Worm (Caenorhabditis elegans) whole organism, young adult: ENCODE measurements around the gene nspf-3.

Experiments
- F52B5.7 ChIP-seq: sonication (generic microtip); optimal IDR thresholded peaks from 2 replicates; lab custom pipeline; 2016; ENCODE audit warnings: mild to moderate bottlenecking, missing genetic modification characterization, missing compliant biosample characterization
- akir-1 ChIP-seq: fragments of 200-800 bp; sonication (Bioruptor generic); optimal IDR thresholded peaks from 2 replicates; lab custom pipeline; 2018; ENCODE audit warnings: mild to moderate bottlenecking, missing genetic modification characterization, moderate library complexity, missing compliant biosample characterization
- aptf-2 ChIP-seq: fragments of 200-800 bp; sonication (Bioruptor generic); conservative IDR thresholded peaks from 2 replicates; pipeline ENCODE4 v1.3.6; 2022; ENCODE audit warnings: missing genetic modification reagents, missing genetic modification characterization, missing compliant biosample characterization
- atf-7 ChIP-seq: sonication (generic microtip); optimal IDR thresholded peaks from 2 replicates; lab custom pipeline; 2017; ENCODE audit warnings: mild to moderate bottlenecking, missing genetic modification characterization, missing compliant biosample characterization
- lag-1 ChIP-seq: fragments of 200-800 bp; sonication (Bioruptor generic); IDR thresholded peaks from 2 replicates; pipeline ENCODE4 v1.3.6; 2022; ENCODE audit warnings: missing genetic modification reagents, missing genetic modification characterization, missing compliant biosample characterization
- lin-26 ChIP-seq: fragments of 200-800 bp; sonication (Bioruptor generic); IDR thresholded peaks from 2 replicates; pipeline ENCODE4 v1.3.6; 2022; ENCODE audit warnings: missing genetic modification reagents, missing genetic modification characterization, missing compliant biosample characterization
- lin-35 ChIP-seq, 3 experiments: fragments of 150-350 bp in 2 of 3; sonication (generic microtip) in 1 of 3; optimal IDR thresholded peaks; 2 replicates each; lab custom pipeline; 2014 to 2018; ENCODE audit warnings: missing biosample characterization in 3 of 3, missing genetic modification characterization in 3 of 3, missing genetic modification reagents in 3 of 3
- lsl-1 ChIP-seq: fragments of 200-800 bp; sonication (Bioruptor generic); optimal IDR thresholded peaks from 2 replicates; lab custom pipeline; 2018; ENCODE audit warnings: mild to moderate bottlenecking, missing genetic modification characterization, moderate library complexity, missing compliant biosample characterization
- pha-4 ChIP-seq: fragments of 150-350 bp; sonication (generic microtip); optimal IDR thresholded peaks from 2 replicates; lab custom pipeline; 2014; ENCODE audit warnings: missing biosample characterization, missing genetic modification reagents, missing genetic modification characterization
- sea-2 ChIP-seq: fragments of 200-800 bp; sonication (Bioruptor generic); IDR thresholded peaks from 2 replicates; pipeline ENCODE4 v1.3.6; 2022; ENCODE audit warnings: missing genetic modification characterization, missing compliant biosample characterization
- snpc-4 ChIP-seq, 5 experiments: fragments of 150-350 bp in 1 of 5; sonication (generic microtip) in 4 of 5; optimal IDR thresholded peaks; 2 replicates each; lab custom pipeline; 2014 to 2018; ENCODE audit warnings: missing genetic modification characterization in 5 of 5, missing biosample characterization in 3 of 5, antibody characterized with exemption in 2 of 5, mild to moderate bottlenecking in 2 of 5, missing compliant biosample characterization in 2 of 5, missing genotype in 2 of 5, moderate library complexity in 2 of 5, missing genetic modification reagents in 1 of 5
- tbp1 ChIP-seq: fragments of 200-800 bp; sonication (Bioruptor generic); optimal IDR thresholded peaks from 2 replicates; lab custom pipeline; 2018; ENCODE audit warnings: mild to moderate bottlenecking, missing genetic modification characterization, missing compliant biosample characterization
- tbx-9 ChIP-seq: sonication (generic microtip); optimal IDR thresholded peaks from 2 replicates; lab custom pipeline; 2016; ENCODE audit warnings: borderline replicate concordance, missing genetic modification characterization, inconsistent platforms, missing compliant biosample characterization
- ztf-22 ChIP-seq: fragments of 200-800 bp; sonication (Bioruptor generic); optimal IDR thresholded peaks from 2 replicates; lab custom pipeline; 2018; ENCODE audit warnings: mild to moderate bottlenecking, missing genetic modification characterization, moderate library complexity, missing compliant biosample characterization

DNA sequence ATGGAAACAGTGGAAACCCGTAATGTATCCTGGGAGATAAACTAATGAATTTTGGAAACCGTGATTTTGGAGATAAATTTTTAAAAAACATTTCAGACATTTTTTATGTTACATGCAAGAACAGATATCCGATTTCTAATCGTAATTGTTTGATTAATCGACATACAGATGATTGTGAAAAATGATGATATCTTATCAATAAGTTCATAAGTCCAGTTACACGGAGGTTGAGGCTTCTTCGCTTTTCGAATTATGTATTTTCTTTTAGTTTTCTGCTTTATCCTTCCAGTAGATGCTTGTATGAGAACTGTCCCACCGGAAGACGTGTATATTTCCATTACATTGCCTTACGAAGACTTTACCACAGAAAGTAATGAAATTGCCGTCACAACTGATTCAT lies 24.4 kb downstream of the nspf-3 start, which contains the start of gene F22E5.22:
- TF ChIP-seq atf-7 (tag; lab: Kevin White, UChicago), result no peak
- TF ChIP-seq lin-26, result no peak
- TF ChIP-seq snpc-4 (GFP tag; optimal IDR thresholded peaks at IDR 0.05; lab: Kevin White, UChicago), result no peak
- TF ChIP-seq snpc-4 (tag; optimal IDR thresholded peaks at IDR 0.05; lab: Kevin White, UChicago), result no peak
- no peak for TF ChIP-seq pha-4 (tag; lab: Kevin White, UChicago)
- no peak for TF ChIP-seq ztf-22 (GFP tag; lab: Kevin White, UChicago)
- no peak for TF ChIP-seq lag-1 (GFP tag; lab: Robert Waterston, UW)
- no peak for TF ChIP-seq sea-2 (GFP tag; lab: Robert Waterston, UW)
- no peak for TF ChIP-seq lin-35 (GFP tag; optimal IDR thresholded peaks at IDR 0.05; lab: Kevin White, UChicago)
- TF ChIP-seq akir-1 (GFP tag; lab: Kevin White, UChicago), result no peak
- no peak for TF ChIP-seq aptf-2
- TF ChIP-seq F52B5.7 (tag; lab: Kevin White, UChicago), result no peak
- TF ChIP-seq lsl-1, result no peak
- TF ChIP-seq tbx-9 (tag; lab: Kevin White, UChicago), result no peak
- TF ChIP-seq tbp1 (GFP tag; lab: Kevin White, UChicago), result no peak
